Worm (Caenorhabditis elegans) whole organism, L1 larva: ENCODE results near the gene C56G2.4.

Experiments
- Y116A8C.19 ChIP-seq: sonication (generic microtip); optimal IDR thresholded peaks from 2 replicates; lab custom pipeline; 2016; ENCODE audit warnings: missing compliant biosample characterization, missing genetic modification characterization, borderline replicate concordance
- ama-1 ChIP-seq: fragments of 150-350 bp; optimal IDR thresholded peaks from 2 replicates; lab custom pipeline; 2014
- jun-1 ChIP-seq: fragments of 150-350 bp; optimal IDR thresholded peaks from 2 replicates; lab custom pipeline; 2014; ENCODE audit warnings: missing biosample characterization, missing genetic modification reagents, missing genetic modification characterization
- mdl-1 ChIP-seq, 2 experiments: fragments of 150-350 bp; optimal IDR thresholded peaks; 2 replicates each; lab custom pipeline; 2014 to 2017; ENCODE audit warnings: missing biosample characterization in 2 of 2, missing genetic modification characterization in 2 of 2, inconsistent platforms in 1 of 2
- snpc-4 ChIP-seq: fragments of 150-350 bp; optimal IDR thresholded peaks from 2 replicates; lab custom pipeline; 2014; ENCODE audit warnings: missing biosample characterization, missing genetic modification characterization
- unc-130 ChIP-seq: fragments of 150-350 bp; optimal IDR thresholded peaks from 2 replicates; lab custom pipeline; 2017; ENCODE audit warnings: missing biosample characterization, missing genetic modification characterization, inconsistent platforms
- unc-98 ChIP-seq: fragments of 200-800 bp; sonication (Bioruptor generic); IDR thresholded peaks from 2 replicates; pipeline ENCODE4 v1.3.6; 2022; ENCODE audit warnings: missing genetic modification characterization, missing compliant biosample characterization
- ztf-11 ChIP-seq, 2 experiments: sonication (generic microtip); optimal IDR thresholded peaks; 2 replicates each; lab custom pipeline; 2016 to 2017; ENCODE audit warnings: missing genetic modification characterization in 2 of 2, missing biosample characterization in 1 of 2, missing compliant biosample characterization in 1 of 2

DNA sequence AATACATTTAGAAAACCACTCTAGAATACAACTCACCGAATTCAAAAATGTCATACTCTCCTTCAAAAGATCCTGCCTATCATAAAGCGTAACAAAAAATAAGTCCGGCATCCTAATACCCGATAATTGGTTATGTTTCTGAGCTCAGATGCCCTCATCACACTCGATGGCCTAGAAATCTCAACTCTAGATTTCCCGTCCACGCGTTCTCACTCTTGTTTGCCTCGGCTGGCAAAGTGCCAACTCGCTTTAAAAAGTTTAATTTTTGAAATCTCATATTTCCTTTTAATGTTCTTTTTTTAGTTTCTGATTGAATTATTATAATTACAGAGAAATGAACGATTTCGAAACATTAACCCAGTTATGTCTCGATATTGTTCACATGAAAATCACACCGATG, 36.2 kb downstream of the C56G2.4 start, which contains the start of the genes C56G2.15 and thoc-2:
- TF ChIP-seq mdl-1 (tag; optimal IDR thresholded peaks at IDR 0.05; lab: Kevin White, UChicago) = no peak
- no peak for TF ChIP-seq ztf-11 (tag; optimal IDR thresholded peaks at IDR 0.05; lab: Kevin White, UChicago)
- no peak for TF ChIP-seq unc-130 (tag; lab: Kevin White, UChicago)
- TF ChIP-seq unc-98 = no peak
- no peak for TF ChIP-seq ama-1 (lab: Kevin White, UChicago)
- no peak for TF ChIP-seq jun-1
- TF ChIP-seq snpc-4 (tag; lab: Kevin White, UChicago) = no peak
- TF ChIP-seq Y116A8C.19 = no peak
